Worm (Caenorhabditis elegans) whole organism, L4 larva: ENCODE data around the gene K08E7.4.

Source experiments
- aha-1 ChIP-seq: fragments of 150-350 bp; peaks from one replicate; lab custom pipeline; 2014; ENCODE audit warnings: missing biosample characterization, missing genetic modification characterization
- aly-2 ChIP-seq: sonication (generic microtip); optimal IDR thresholded peaks from 2 replicates; lab custom pipeline; 2018; ENCODE audit warnings: missing biosample characterization, missing genetic modification characterization
- ceh-82 ChIP-seq: sonication (generic microtip); optimal IDR thresholded peaks from 2 replicates; lab custom pipeline; 2017; ENCODE audit warnings: missing biosample characterization, missing genetic modification characterization
- dmd-6 ChIP-seq: fragments of 200-800 bp; sonication (Bioruptor generic); IDR thresholded peaks from 2 replicates; pipeline ENCODE4 v1.3.6; 2022; ENCODE audit warnings: missing genetic modification reagents, missing genetic modification characterization, missing compliant biosample characterization
- hlh-11 ChIP-seq: fragments of 200-800 bp; sonication (Bioruptor generic); optimal IDR thresholded peaks from 2 replicates; lab custom pipeline; 2018; ENCODE audit warnings: mild to moderate bottlenecking, missing genetic modification characterization, missing compliant biosample characterization
- lim-7 ChIP-seq: fragments of 200-800 bp; sonication (Bioruptor generic); IDR thresholded peaks from 2 replicates; pipeline ENCODE4 v1.3.6; 2022; ENCODE audit warnings: missing genetic modification characterization, missing compliant biosample characterization
- lin-15B ChIP-seq: fragments of 150-350 bp; sonication (generic microtip); optimal IDR thresholded peaks from 3 replicates; lab custom pipeline; 2014; ENCODE audit warnings: missing biosample characterization, missing genetic modification characterization
- lin-29 ChIP-seq: fragments of 200-800 bp; sonication (Bioruptor generic); IDR thresholded peaks from 2 replicates; pipeline ENCODE4 v1.3.6; 2022; ENCODE audit warnings: missing genetic modification reagents, missing genetic modification characterization, missing compliant biosample characterization
- mdl-1 ChIP-seq, 2 experiments: fragments of 150-350 bp in 1 of 2; sonication (generic microtip) in 1 of 2; optimal IDR thresholded peaks; 2 replicates each; lab custom pipeline; 2014 to 2017; ENCODE audit warnings: missing biosample characterization in 2 of 2, missing genetic modification characterization in 2 of 2
- nhr-10 ChIP-seq: fragments of 150-350 bp; optimal IDR thresholded peaks from 2 replicates; lab custom pipeline; 2014; ENCODE audit warnings: missing biosample characterization, missing genetic modification characterization
- nhr-76 ChIP-seq: fragments of 150-350 bp; optimal IDR thresholded peaks from 2 replicates; lab custom pipeline; 2014; ENCODE audit warnings: missing biosample characterization, missing genetic modification characterization
- pha-4 ChIP-seq, 2 experiments: fragments of 150-350 bp in 1 of 2; fragments of 200-800 bp in 1 of 2; sonication (Bioruptor generic) in 1 of 2; IDR thresholded peaks in 1 of 2; optimal IDR thresholded peaks in 1 of 2; 2 replicates each; pipeline versions ENCODE4 v1.3.6 to Lab custom; 2014 to 2022; ENCODE audit warnings: missing genetic modification characterization in 2 of 2, missing genetic modification reagents in 2 of 2, missing biosample characterization in 1 of 2, missing compliant biosample characterization in 1 of 2
- snpc-4 ChIP-seq: fragments of 150-350 bp; optimal IDR thresholded peaks from 2 replicates; lab custom pipeline; 2014; ENCODE audit warnings: missing biosample characterization, missing genetic modification characterization
- ztf-7 ChIP-seq: fragments of 150-350 bp; optimal IDR thresholded peaks from 2 replicates; lab custom pipeline; 2014; ENCODE audit warnings: missing biosample characterization, missing genetic modification characterization

DNA sequence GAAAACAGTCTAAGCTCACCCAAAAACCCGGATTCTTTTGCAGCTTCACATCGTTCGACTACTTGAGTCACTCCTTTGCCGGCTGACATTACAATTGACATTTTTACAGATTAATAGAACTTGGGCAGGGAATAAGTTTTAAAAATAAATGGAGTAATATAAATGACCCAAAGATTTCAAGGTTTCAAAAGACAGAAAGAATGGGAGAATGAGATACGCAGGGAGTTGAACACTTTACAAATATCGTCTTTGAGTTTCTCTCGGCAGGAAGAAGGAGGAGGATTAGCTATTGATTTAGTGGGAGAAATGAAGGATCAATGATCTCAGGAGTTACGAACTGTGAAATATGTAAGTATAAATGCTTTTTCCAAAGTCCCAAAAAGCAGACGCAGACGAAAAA, 15.0 kb upstream of the K08E7.4 start, which contains the start of gene K08E7.8:
- TF ChIP-seq nhr-10 (tag; lab: Kevin White, UChicago) (no peak), ceh-82 (tag; lab: Kevin White, UChicago) (no peak), snpc-4 (tag; lab: Kevin White, UChicago) (no peak), hlh-11 (tag; lab: Kevin White, UChicago) (no peak), lin-15B (no peak), mdl-1 (tag; optimal IDR thresholded peaks at IDR 0.05; lab: Kevin White, UChicago) (no peak), lim-7 (GFP tag; lab: Robert Waterston, UW) (no peak), lin-29 (GFP tag; lab: Robert Waterston, UW) (no peak), aha-1 (tag; lab: Kevin White, UChicago) (no peak), ztf-7 (tag; lab: Kevin White, UChicago) (no peak), pha-4 (GFP tag; IDR thresholded peaks at IDR 0.05; lab: Robert Waterston, UW) (no peak), pha-4 (tag; optimal IDR thresholded peaks at IDR 0.05; lab: Kevin White, UChicago) (no peak), dmd-6 (GFP tag; lab: Robert Waterston, UW) (no peak), aly-2 (tag; lab: Kevin White, UChicago) (no peak), nhr-76 (tag; lab: Kevin White, UChicago) (no peak)
